Fruit fly (Drosophila melanogaster): ENCODE results near the gene Jhbp15.

DNA sequence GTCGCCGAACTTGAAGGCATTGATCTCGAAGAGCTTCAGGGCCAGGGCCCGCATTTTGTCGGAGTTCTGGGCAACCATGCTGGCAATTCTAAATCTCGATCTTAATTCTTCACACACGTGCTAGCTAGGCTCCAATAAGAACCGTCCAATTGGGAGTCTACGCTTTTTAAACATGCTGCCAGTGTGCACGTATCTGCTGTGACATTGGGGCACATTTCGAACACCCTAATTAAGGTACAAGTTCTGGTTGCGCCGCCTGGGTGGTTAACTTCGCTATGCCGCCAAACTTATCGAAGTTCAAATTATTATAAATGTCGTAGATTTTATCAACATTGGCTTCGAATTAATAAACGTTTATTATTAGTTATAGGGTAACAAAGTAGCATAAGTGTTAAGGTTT, 22.4 kb upstream of the Jhbp15 start, which contains the start of gene r-l:
- TF ChIP-seq brk (GFP tag; optimal IDR thresholded peaks at IDR 0.05) (no peak), Rel (GFP tag; optimal IDR thresholded peaks at IDR 0.05) (no peak), Rel (tag; optimal IDR thresholded peaks at IDR 0.05) (peak; percentile 53), fru (GFP tag; optimal IDR thresholded peaks at IDR 0.05) (no peak), lola (GFP tag; optimal IDR thresholded peaks at IDR 0.05) (no peak), OdsH (GFP tag; optimal IDR thresholded peaks at IDR 0.05) (no peak), br (GFP tag; optimal IDR thresholded peaks at IDR 0.05) (no peak), Myc (optimal IDR thresholded peaks at IDR 0.05) (peak; percentile 19), Jra (GFP tag; optimal IDR thresholded peaks at IDR 0.05) (no peak), h (GFP tag; optimal IDR thresholded peaks at IDR 0.05) (no peak), Abd-B (GFP tag; optimal IDR thresholded peaks at IDR 0.05) (no peak)

All from whole organism, wandering third instar larva.